In genomic region chrV:6227326-6228246, ce11 we compare ENCODE assay signal across 4 worm cellular contexts.
TF ChIP-seq lines count a peak whose summit lies in the region.

No protein-coding gene starts in this region.

TF ChIP-seq in whole organism, L2 larva, 48 proteins besides CTCF, POLR2A, EP300 and RAD21 (continues in another document):
- TF ChIP-seq nhr-10 (tag; optimal IDR thresholded peaks at IDR 0.05; lab: Kevin White, UChicago) = peak; percentile 22
- peak; percentile 69 for TF ChIP-seq snpc-4 (tag; optimal IDR thresholded peaks at IDR 0.05; lab: Kevin White, UChicago)
- TF ChIP-seq alr-1 (tag; optimal IDR thresholded peaks at IDR 0.05; lab: Kevin White, UChicago) = no peak
- TF ChIP-seq fos-1 (tag; optimal IDR thresholded peaks at IDR 0.05; lab: Kevin White, UChicago) = peak; percentile 69
- no peak for TF ChIP-seq ZK546.5 (tag; optimal IDR thresholded peaks at IDR 0.05; lab: Kevin White, UChicago)
- no peak for TF ChIP-seq dmd-4 (tag; optimal IDR thresholded peaks at IDR 0.05; lab: Kevin White, UChicago)
- peak; percentile 10 to 92 for TF ChIP-seq lsy-2 (tag; optimal IDR thresholded peaks at IDR 0.05; lab: Kevin White, UChicago)
- peak; percentile 47 for TF ChIP-seq ceh-82 (tag; optimal IDR thresholded peaks at IDR 0.05; lab: Kevin White, UChicago)
- peak; percentile 94 for TF ChIP-seq sma-3 (GFP tag; optimal IDR thresholded peaks at IDR 0.05; lab: Kevin White, UChicago)
- peak; percentile 95 for TF ChIP-seq Y55F3AM.14 (GFP tag; optimal IDR thresholded peaks at IDR 0.05; lab: Kevin White, UChicago)
- peak; percentile 95 for TF ChIP-seq unc-55 (GFP tag; optimal IDR thresholded peaks at IDR 0.05; lab: Kevin White, UChicago)
- TF ChIP-seq F13H6.1 (tag; optimal IDR thresholded peaks at IDR 0.05; lab: Kevin White, UChicago) = peak; percentile 99
- peak; percentile 82 for TF ChIP-seq zag-1 (tag; optimal IDR thresholded peaks at IDR 0.05; lab: Kevin White, UChicago)
- peak; percentile 98 for TF ChIP-seq sma-9 (GFP tag; optimal IDR thresholded peaks at IDR 0.05; lab: Kevin White, UChicago)
- TF ChIP-seq sma-9 (tag; optimal IDR thresholded peaks at IDR 0.05; lab: Kevin White, UChicago) = peak; percentile 19
- peak; percentile 50 for TF ChIP-seq skn-1 (tag; optimal IDR thresholded peaks at IDR 0.05; lab: Kevin White, UChicago)
- TF ChIP-seq nhr-12 (tag; optimal IDR thresholded peaks at IDR 0.05; lab: Kevin White, UChicago) = no peak
- no peak for TF ChIP-seq R02D3.7 (tag; optimal IDR thresholded peaks at IDR 0.05; lab: Kevin White, UChicago)
- TF ChIP-seq crh-2 (tag; optimal IDR thresholded peaks at IDR 0.05; lab: Kevin White, UChicago) = peak; percentile 96
- no peak for TF ChIP-seq peb-1 (tag; optimal IDR thresholded peaks at IDR 0.05; lab: Kevin White, UChicago)
- TF ChIP-seq mbf-1 (tag; optimal IDR thresholded peaks at IDR 0.05; lab: Kevin White, UChicago) = no peak
- TF ChIP-seq lin-11 (tag; optimal IDR thresholded peaks at IDR 0.05; lab: Kevin White, UChicago) = peak; percentile 96
- TF ChIP-seq mdl-1 (tag; optimal IDR thresholded peaks at IDR 0.05; lab: Kevin White, UChicago) = peak; percentile 82 to 95

TF ChIP-seq in whole organism, L4 larva, 104 proteins besides CTCF, POLR2A, EP300 and RAD21 (continues in another document):
- TF ChIP-seq snpc-4 (tag; optimal IDR thresholded peaks at IDR 0.05; lab: Kevin White, UChicago) (no peak), ceh-82 (tag; optimal IDR thresholded peaks at IDR 0.05; lab: Kevin White, UChicago) (no peak), T20F7.1 (GFP tag; optimal IDR thresholded peaks at IDR 0.05; lab: Kevin White, UChicago) (peak; percentile 6), ZK546.5 (tag; optimal IDR thresholded peaks at IDR 0.05; lab: Kevin White, UChicago) (no peak), ceh-32 (tag; optimal IDR thresholded peaks at IDR 0.05; lab: Kevin White, UChicago; ENCODE audit: poor library complexity) (peak; percentile 75), T26A8.4 (GFP tag; IDR thresholded peaks at IDR 0.05; lab: Robert Waterston, UW) (peak; percentile 87), dmd-6 (GFP tag; IDR thresholded peaks at IDR 0.05; lab: Robert Waterston, UW) (peak; percentile 95), nhr-77 (tag; optimal IDR thresholded peaks at IDR 0.05; lab: Kevin White, UChicago) (peak; percentile 13), snpc-1.2 (GFP tag; IDR thresholded peaks at IDR 0.05; lab: Robert Waterston, UW) (no peak), nhr-41 (GFP tag; IDR thresholded peaks at IDR 0.05; lab: Robert Waterston, UW) (peak; percentile 59), daf-8 (GFP tag; IDR thresholded peaks at IDR 0.05; lab: Robert Waterston, UW) (no peak), nhr-102 (tag; optimal IDR thresholded peaks at IDR 0.05; lab: Kevin White, UChicago) (peak; percentile 41), zip-11 (GFP tag; IDR thresholded peaks at IDR 0.05; lab: Robert Waterston, UW) (no peak), nhr-111 (GFP tag; optimal IDR thresholded peaks at IDR 0.05; lab: Kevin White, UChicago) (peak; percentile 59), lin-15B (tag; optimal IDR thresholded peaks at IDR 0.05; lab: Kevin White, UChicago) (no peak), R02D3.7 (tag; optimal IDR thresholded peaks at IDR 0.05; lab: Kevin White, UChicago) (no peak), lin-29 (GFP tag; IDR thresholded peaks at IDR 0.05; lab: Robert Waterston, UW) (no peak; the same call in 1 of the 2 replicates), daf-12 (tag; optimal IDR thresholded peaks at IDR 0.05; lab: Kevin White, UChicago) (no peak), hlh-11 (tag; optimal IDR thresholded peaks at IDR 0.05; lab: Kevin White, UChicago) (peak; percentile 99), hmg-1.1 (GFP tag; IDR thresholded peaks at IDR 0.05; lab: Robert Waterston, UW) (peak; percentile 97), nhr-28 (tag; optimal IDR thresholded peaks at IDR 0.05; lab: Kevin White, UChicago) (peak; percentile 40), nhr-237 (tag; optimal IDR thresholded peaks at IDR 0.05; lab: Kevin White, UChicago) (peak; percentile 5), zfp-3 (GFP tag; conservative IDR thresholded peaks at IDR 0.05; lab: Robert Waterston, UW) (peak; percentile 68; the same call in 1 of the 2 replicates), aha-1 (tag; lab: Kevin White, UChicago) (peak; percentile 98)

TF ChIP-seq in whole organism, late embryonic, 69 proteins besides CTCF, POLR2A, EP300 and RAD21 (continues in another document):
- TF ChIP-seq pha-4 (tag; optimal IDR thresholded peaks at IDR 0.05; lab: Kevin White, UChicago) = no peak
- no peak for TF ChIP-seq mec-3 (tag; optimal IDR thresholded peaks at IDR 0.05; lab: Kevin White, UChicago; ENCODE audit: borderline replicate concordance)
- no peak for TF ChIP-seq ceh-9 (tag; optimal IDR thresholded peaks at IDR 0.05; lab: Kevin White, UChicago)
- TF ChIP-seq elt-4 (tag; optimal IDR thresholded peaks at IDR 0.05; lab: Kevin White, UChicago) = no peak
- TF ChIP-seq hlh-30 (tag; optimal IDR thresholded peaks at IDR 0.05; lab: Kevin White, UChicago; ENCODE audit: insufficient read depth) = peak; percentile 91
- TF ChIP-seq npax-4 (tag; optimal IDR thresholded peaks at IDR 0.05; lab: Kevin White, UChicago) = no peak
- TF ChIP-seq unc-3 (GFP tag; conservative IDR thresholded peaks at IDR 0.05; lab: Robert Waterston, UW) = no peak; the same call in 1 of the 2 replicates
- no peak for TF ChIP-seq unc-3 (tag; optimal IDR thresholded peaks at IDR 0.05; lab: Kevin White, UChicago)
- TF ChIP-seq pros-1 (tag; optimal IDR thresholded peaks at IDR 0.05; lab: Kevin White, UChicago) = peak; percentile 99
- no peak for TF ChIP-seq fkh-6 (tag; optimal IDR thresholded peaks at IDR 0.05; lab: Kevin White, UChicago)
- TF ChIP-seq ahr-1 (tag; optimal IDR thresholded peaks at IDR 0.05; lab: Kevin White, UChicago) = no peak
- TF ChIP-seq lim-6 (tag; optimal IDR thresholded peaks at IDR 0.05; lab: Kevin White, UChicago) = no peak
- TF ChIP-seq nhr-11 (tag; optimal IDR thresholded peaks at IDR 0.05; lab: Kevin White, UChicago) = no peak
- TF ChIP-seq sox-4 (tag; optimal IDR thresholded peaks at IDR 0.05; lab: Kevin White, UChicago) = peak; percentile 41
- TF ChIP-seq unc-55 (GFP tag; optimal IDR thresholded peaks at IDR 0.05; lab: Kevin White, UChicago) = peak; percentile 83
- TF ChIP-seq F13H6.1 (tag; optimal IDR thresholded peaks at IDR 0.05; lab: Kevin White, UChicago) = peak; percentile 84
- TF ChIP-seq T23F11.4 (GFP tag; optimal IDR thresholded peaks at IDR 0.05; lab: Kevin White, UChicago) = peak; percentile 35
- TF ChIP-seq pat-9 (tag; optimal IDR thresholded peaks at IDR 0.05; lab: Kevin White, UChicago) = peak; percentile 61
- TF ChIP-seq gmeb-2 (tag; optimal IDR thresholded peaks at IDR 0.05; lab: Kevin White, UChicago) = no peak
- TF ChIP-seq zip-5 (tag; optimal IDR thresholded peaks at IDR 0.05; lab: Kevin White, UChicago) = peak; percentile 8
- TF ChIP-seq C38D4.7 (GFP tag; optimal IDR thresholded peaks at IDR 0.05; lab: Kevin White, UChicago) = no peak
- TF ChIP-seq pqm-1 (tag; optimal IDR thresholded peaks at IDR 0.05; lab: Kevin White, UChicago) = peak; percentile 48
- TF ChIP-seq K09A11.1 (tag; optimal IDR thresholded peaks at IDR 0.05; lab: Kevin White, UChicago; ENCODE audit: insufficient read depth) = peak; percentile 54
- peak; percentile 47 for TF ChIP-seq pax-1 (tag; optimal IDR thresholded peaks at IDR 0.05; lab: Kevin White, UChicago)
- TF ChIP-seq pha-2 (tag; optimal IDR thresholded peaks at IDR 0.05; lab: Kevin White, UChicago) = peak; percentile 62
- TF ChIP-seq hlh-6 (tag; optimal IDR thresholded peaks at IDR 0.05; lab: Kevin White, UChicago) = peak; percentile 29

TF ChIP-seq in whole organism, mixed stage, embryonic, 35 proteins besides CTCF, POLR2A, EP300 and RAD21:
- TF ChIP-seq blmp-1 (tag; optimal IDR thresholded peaks at IDR 0.05; lab: Kevin White, UChicago) (peak; percentile 35), cnd-1 (tag; optimal IDR thresholded peaks at IDR 0.05; lab: Kevin White, UChicago) (peak; percentile 3), tbx-8 (GFP tag; optimal IDR thresholded peaks at IDR 0.05; lab: Kevin White, UChicago) (peak; percentile 71), mls-2 (tag; optimal IDR thresholded peaks at IDR 0.05; lab: Kevin White, UChicago) (peak; percentile 83), zip-8 (tag; optimal IDR thresholded peaks at IDR 0.05; lab: Kevin White, UChicago) (no peak), unc-62 (GFP tag; optimal IDR thresholded peaks at IDR 0.05; lab: Kevin White, UChicago) (peak; percentile 87), lin-13 (tag; optimal IDR thresholded peaks at IDR 0.05; lab: Kevin White, UChicago) (peak; percentile 62), nhr-12 (tag; optimal IDR thresholded peaks at IDR 0.05; lab: Kevin White, UChicago) (peak; percentile 82), ceh-43 (GFP tag; optimal IDR thresholded peaks at IDR 0.05; lab: Kevin White, UChicago) (no peak), bed-3 (GFP tag; optimal IDR thresholded peaks at IDR 0.05; lab: Kevin White, UChicago) (peak; percentile 24), lin-32 (GFP tag; optimal IDR thresholded peaks at IDR 0.05; lab: Kevin White, UChicago) (no peak), sptf-1 (tag; optimal IDR thresholded peaks at IDR 0.05; lab: Kevin White, UChicago) (peak; percentile 81), ceh-39 (tag; optimal IDR thresholded peaks at IDR 0.05; lab: Kevin White, UChicago) (peak; percentile 40), nhr-2 (tag; optimal IDR thresholded peaks at IDR 0.05; lab: Kevin White, UChicago) (no peak), mab-5 (tag; optimal IDR thresholded peaks at IDR 0.05; lab: Kevin White, UChicago) (no peak), ztf-11 (tag; optimal IDR thresholded peaks at IDR 0.05; lab: Kevin White, UChicago) (peak; percentile 66), drap-1 (GFP tag; optimal IDR thresholded peaks at IDR 0.05; lab: Kevin White, UChicago) (peak; percentile 67), elt-3 (tag; optimal IDR thresholded peaks at IDR 0.05; lab: Kevin White, UChicago) (peak; percentile 12), pha-4 (tag; optimal IDR thresholded peaks at IDR 0.05; lab: Kevin White, UChicago) (peak; percentile 90), unc-120 (tag; optimal IDR thresholded peaks at IDR 0.05; lab: Kevin White, UChicago; ENCODE audit: poor library complexity, severe bottlenecking) (peak; percentile 95), ceh-83 (GFP tag; optimal IDR thresholded peaks at IDR 0.05; lab: Kevin White, UChicago) (no peak), nhr-237 (tag; optimal IDR thresholded peaks at IDR 0.05; lab: Kevin White, UChicago) (peak; percentile 61), hlh-1 (tag; optimal IDR thresholded peaks at IDR 0.05; lab: Kevin White, UChicago) (peak; percentile 36), ces-1 (GFP tag; optimal IDR thresholded peaks at IDR 0.05; lab: Kevin White, UChicago) (peak; percentile 73), ham-2 (GFP tag; optimal IDR thresholded peaks at IDR 0.05; lab: Kevin White, UChicago) (peak; percentile 89), lsy-2 (tag; optimal IDR thresholded peaks at IDR 0.05; lab: Kevin White, UChicago) (peak; percentile 63), unc-39 (tag; optimal IDR thresholded peaks at IDR 0.05; lab: Kevin White, UChicago) (no peak), M03D4.4 (tag; optimal IDR thresholded peaks at IDR 0.05; lab: Kevin White, UChicago) (peak; percentile 64), sem-2 (GFP tag; optimal IDR thresholded peaks at IDR 0.05; lab: Kevin White, UChicago) (peak; percentile 8), mep-1 (tag; optimal IDR thresholded peaks at IDR 0.05; lab: Kevin White, UChicago) (peak; percentile 71)
